Worm (Caenorhabditis elegans) whole organism, L1 larva: Measurements from ENCODE around the gene srlf-13.

Experiments
- C04F5.9 ChIP-seq: sonication (generic microtip); optimal IDR thresholded peaks from 2 replicates; lab custom pipeline; 2016; ENCODE audit warnings: missing genetic modification characterization, missing compliant biosample characterization
- C16A3.4 ChIP-seq: fragments of 150-350 bp; optimal IDR thresholded peaks from 2 replicates; lab custom pipeline; 2014; ENCODE audit warnings: missing biosample characterization, missing genetic modification characterization
- F16B12.6 ChIP-seq: fragments of 150-350 bp; optimal IDR thresholded peaks from 2 replicates; lab custom pipeline; 2014; ENCODE audit warnings: missing biosample characterization, missing genetic modification characterization
- Y116A8C.19 ChIP-seq: sonication (generic microtip); optimal IDR thresholded peaks from 2 replicates; lab custom pipeline; 2016; ENCODE audit warnings: missing compliant biosample characterization, missing genetic modification characterization, borderline replicate concordance
- aha-1 ChIP-seq: fragments of 150-350 bp; optimal IDR thresholded peaks from 2 replicates; lab custom pipeline; 2014; ENCODE audit warnings: missing biosample characterization, missing genetic modification characterization
- alr-1 ChIP-seq: fragments of 200-800 bp; sonication (Bioruptor generic); optimal IDR thresholded peaks from 2 replicates; lab custom pipeline; 2018; ENCODE audit warnings: borderline replicate concordance, mild to moderate bottlenecking, missing genetic modification characterization, missing compliant biosample characterization
- aly-2 ChIP-seq: fragments of 150-350 bp; optimal IDR thresholded peaks from 2 replicates; lab custom pipeline; 2014; ENCODE audit warnings: missing biosample characterization, missing genetic modification characterization
- ama-1 ChIP-seq: fragments of 150-350 bp; optimal IDR thresholded peaks from 2 replicates; lab custom pipeline; 2014
- ceh-63 ChIP-seq: fragments of 200-800 bp; sonication (Bioruptor generic); optimal IDR thresholded peaks from 2 replicates; lab custom pipeline; 2018; ENCODE audit warnings: mild to moderate bottlenecking, missing genetic modification characterization, missing compliant biosample characterization
- ceh-8 ChIP-seq: fragments of 200-800 bp; sonication (Bioruptor generic); optimal IDR thresholded peaks from 2 replicates; lab custom pipeline; 2018; ENCODE audit warnings: mild to moderate bottlenecking, missing genetic modification characterization, moderate library complexity, missing compliant biosample characterization
- ceh-90 ChIP-seq: sonication (generic microtip); optimal IDR thresholded peaks from 2 replicates; lab custom pipeline; 2016; ENCODE audit warnings: missing genetic modification characterization, missing compliant biosample characterization
- dpl-1 ChIP-seq, 3 experiments: fragments of 150-350 bp in 2 of 3; sonication (generic microtip) in 1 of 3; optimal IDR thresholded peaks; 2 replicates each; lab custom pipeline; 2014 to 2017; ENCODE audit warnings: missing biosample characterization in 3 of 3, missing genetic modification characterization in 3 of 3, missing genetic modification reagents in 3 of 3
- dsc-1 ChIP-seq: sonication (generic microtip); optimal IDR thresholded peaks from 2 replicates; lab custom pipeline; 2016; ENCODE audit warnings: mild to moderate bottlenecking, missing genetic modification characterization, missing compliant biosample characterization
- efl-1 ChIP-seq, 4 experiments: fragments of 150-350 bp; optimal IDR thresholded peaks in 3 of 4; peaks in 1 of 4; 1 replicate in 1 of 4; 2 replicates in 3 of 4; lab custom pipeline; 2014; ENCODE audit warnings: missing biosample characterization in 2 of 4, missing genetic modification characterization in 2 of 4, missing genetic modification reagents in 2 of 4
- efl-3 ChIP-seq: fragments of 200-800 bp; sonication (Bioruptor generic); optimal IDR thresholded peaks from 2 replicates; lab custom pipeline; 2018; ENCODE audit warnings: mild to moderate bottlenecking, missing genetic modification characterization, missing compliant biosample characterization
- egl-27 ChIP-seq, 2 experiments: fragments of 150-350 bp in 1 of 2; sonication (generic microtip); optimal IDR thresholded peaks; 3 replicates each; lab custom pipeline; 2017 to 2018; ENCODE audit warnings: missing biosample characterization in 2 of 2, missing genetic modification characterization in 2 of 2, missing genetic modification reagents in 2 of 2
- ets-5 ChIP-seq: fragments of 200-800 bp; sonication (Bioruptor generic); IDR thresholded peaks from 2 replicates; pipeline ENCODE4 v1.3.6; 2022; ENCODE audit warnings: missing genetic modification characterization, missing compliant biosample characterization
- fos-1 ChIP-seq: fragments of 150-350 bp; optimal IDR thresholded peaks from 2 replicates; lab custom pipeline; 2014; ENCODE audit warnings: missing biosample characterization, missing genetic modification characterization
- hlh-17 ChIP-seq: fragments of 200-800 bp; sonication (Bioruptor generic); optimal IDR thresholded peaks from 2 replicates; lab custom pipeline; 2018; ENCODE audit warnings: missing genetic modification characterization, mild to moderate bottlenecking, missing compliant biosample characterization, moderate library complexity, borderline replicate concordance
- irx-1 ChIP-seq: sonication (generic microtip); optimal IDR thresholded peaks from 2 replicates; lab custom pipeline; 2016; ENCODE audit warnings: missing genetic modification characterization, missing compliant biosample characterization
- isw-1 ChIP-seq: fragments of 200-800 bp; sonication (Bioruptor generic); IDR thresholded peaks from 2 replicates; pipeline ENCODE4 v1.3.6; 2022; ENCODE audit warnings: missing genetic modification characterization, missing compliant biosample characterization
- jun-1 ChIP-seq: fragments of 150-350 bp; optimal IDR thresholded peaks from 2 replicates; lab custom pipeline; 2014; ENCODE audit warnings: missing biosample characterization, missing genetic modification reagents, missing genetic modification characterization
- lin-14 ChIP-seq: fragments of 200-800 bp; sonication (Bioruptor generic); optimal IDR thresholded peaks from 2 replicates; lab custom pipeline; 2018; ENCODE audit warnings: mild to moderate bottlenecking, missing genetic modification characterization, moderate library complexity, missing compliant biosample characterization
- lin-15B ChIP-seq: fragments of 150-350 bp; sonication (generic microtip); optimal IDR thresholded peaks from 3 replicates; lab custom pipeline; 2014; ENCODE audit warnings: missing biosample characterization, missing genetic modification characterization
- lin-35 ChIP-seq, 2 experiments: fragments of 150-350 bp; optimal IDR thresholded peaks; 2 replicates each; lab custom pipeline; 2014; ENCODE audit warnings: missing biosample characterization in 2 of 2, missing genetic modification characterization in 2 of 2, missing genetic modification reagents in 2 of 2
- mab-9 ChIP-seq: fragments of 200-800 bp; sonication (Bioruptor generic); IDR thresholded peaks from 2 replicates; pipeline ENCODE4 v1.3.6; 2022; ENCODE audit warnings: missing genetic modification reagents, missing genetic modification characterization, missing compliant biosample characterization
- mdl-1 ChIP-seq, 2 experiments: fragments of 150-350 bp; optimal IDR thresholded peaks; 2 replicates each; lab custom pipeline; 2014 to 2017; ENCODE audit warnings: missing biosample characterization in 2 of 2, missing genetic modification characterization in 2 of 2, inconsistent platforms in 1 of 2
- mef-2 ChIP-seq: fragments of 150-350 bp; optimal IDR thresholded peaks from 2 replicates; lab custom pipeline; 2014; ENCODE audit warnings: missing biosample characterization, missing genetic modification characterization
- mep-1 ChIP-seq: fragments of 150-350 bp; optimal IDR thresholded peaks from 2 replicates; lab custom pipeline; 2014; ENCODE audit warnings: missing biosample characterization, missing genetic modification characterization
- nhr-19 ChIP-seq: fragments of 200-800 bp; sonication (Bioruptor generic); conservative IDR thresholded peaks from 2 replicates; pipeline ENCODE4 v1.3.6; 2022; ENCODE audit warnings: missing genetic modification characterization, missing compliant biosample characterization
- nhr-47 ChIP-seq: sonication (generic microtip); optimal IDR thresholded peaks from 2 replicates; lab custom pipeline; 2016; ENCODE audit warnings: mild to moderate bottlenecking, missing genetic modification characterization, moderate library complexity, missing compliant biosample characterization
- nhr-76 ChIP-seq: sonication (generic microtip); optimal IDR thresholded peaks from 2 replicates; lab custom pipeline; 2017; ENCODE audit warnings: missing biosample characterization, missing genetic modification characterization
- nhr-77 ChIP-seq: fragments of 150-350 bp; optimal IDR thresholded peaks from 2 replicates; lab custom pipeline; 2014; ENCODE audit warnings: missing biosample characterization, missing genetic modification characterization
- nhr-85 ChIP-seq: sonication (generic microtip); peaks from one replicate; lab custom pipeline; 2016; ENCODE audit warnings: missing genetic modification characterization, inconsistent platforms, missing compliant biosample characterization
- pax-3 ChIP-seq: fragments of 200-800 bp; sonication (Bioruptor generic); optimal IDR thresholded peaks from 2 replicates; lab custom pipeline; 2018; ENCODE audit warnings: mild to moderate bottlenecking, missing genetic modification characterization, moderate library complexity, missing compliant biosample characterization
- rnt-1 ChIP-seq: sonication (generic microtip); optimal IDR thresholded peaks from 2 replicates; lab custom pipeline; 2016; ENCODE audit warnings: mild to moderate bottlenecking, missing genetic modification characterization, moderate library complexity, missing compliant biosample characterization
- snu-23 ChIP-seq: sonication (generic microtip); optimal IDR thresholded peaks from 2 replicates; lab custom pipeline; 2016; ENCODE audit warnings: missing genetic modification characterization, missing compliant biosample characterization
- sptf-1 ChIP-seq: fragments of 150-350 bp; optimal IDR thresholded peaks from 2 replicates; lab custom pipeline; 2014; ENCODE audit warnings: missing biosample characterization, missing genetic modification characterization
- tbx-2 ChIP-seq: sonication (generic microtip); optimal IDR thresholded peaks from 2 replicates; lab custom pipeline; 2016; ENCODE audit warnings: missing genetic modification characterization, missing compliant biosample characterization
- tlp-1 ChIP-seq: fragments of 150-350 bp; optimal IDR thresholded peaks from 2 replicates; lab custom pipeline; 2014; ENCODE audit warnings: missing biosample characterization, missing genetic modification characterization
- unc-30 ChIP-seq: sonication (generic microtip); optimal IDR thresholded peaks from 2 replicates; lab custom pipeline; 2017; ENCODE audit warnings: missing biosample characterization, missing genetic modification characterization
- unc-86 ChIP-seq: sonication (generic microtip); optimal IDR thresholded peaks from 2 replicates; lab custom pipeline; 2016; ENCODE audit warnings: missing genetic modification characterization, missing compliant biosample characterization
- unc-98 ChIP-seq: fragments of 200-800 bp; sonication (Bioruptor generic); IDR thresholded peaks from 2 replicates; pipeline ENCODE4 v1.3.6; 2022; ENCODE audit warnings: missing genetic modification characterization, missing compliant biosample characterization
- vab-15 ChIP-seq: sonication (generic microtip); optimal IDR thresholded peaks from 2 replicates; lab custom pipeline; 2017; ENCODE audit warnings: missing genotype, mild to moderate bottlenecking, missing genetic modification characterization, missing compliant biosample characterization
- zip-4 ChIP-seq: fragments of 200-800 bp; sonication (Bioruptor generic); optimal IDR thresholded peaks from 2 replicates; lab custom pipeline; 2018; ENCODE audit warnings: mild to moderate bottlenecking, missing genetic modification characterization, moderate library complexity, missing compliant biosample characterization

The srlf-13 gene

ce11 chrIV:10874527-10874926, 21.9 kb downstream of the srlf-13 start, which contains the start of gene F13E9.12:
Gene F13E9.12, minus strand, starts transcription at chrIV:10874627.
- TF ChIP-seq rnt-1 (tag; lab: Kevin White, UChicago), result no peak
- TF ChIP-seq efl-3, result no peak
- TF ChIP-seq nhr-85 (tag; lab: Kevin White, UChicago), result no peak
- TF ChIP-seq mab-9 (GFP tag; lab: Robert Waterston, UW), result no peak
- TF ChIP-seq nhr-19, result no peak
- no peak for TF ChIP-seq jun-1 (tag; lab: Kevin White, UChicago)
- no peak for TF ChIP-seq dpl-1 (GFP tag; optimal IDR thresholded peaks at IDR 0.05; lab: Kevin White, UChicago)
- no peak for TF ChIP-seq hlh-17
- TF ChIP-seq alr-1 (tag; lab: Kevin White, UChicago), result no peak
- TF ChIP-seq egl-27 (tag; optimal IDR thresholded peaks at IDR 0.05; lab: Kevin White, UChicago), result no peak
- no peak for TF ChIP-seq dsc-1 (tag; lab: Kevin White, UChicago)
- TF ChIP-seq mep-1, result no peak
- no peak for TF ChIP-seq nhr-76
- TF ChIP-seq unc-86 (tag; lab: Kevin White, UChicago), result no peak
- TF ChIP-seq pax-3, result no peak
- TF ChIP-seq ets-5 (GFP tag; lab: Robert Waterston, UW), result no peak

ce11 chrIV:10870158-10870557, 26.3 kb downstream of the srlf-13 start:
- no peak for TF ChIP-seq ceh-90 (tag; lab: Kevin White, UChicago)
- TF ChIP-seq C04F5.9 (tag; lab: Kevin White, UChicago), result no peak
- TF ChIP-seq lin-14 (GFP tag; lab: Kevin White, UChicago), result peak; percentile 54
- TF ChIP-seq efl-1 (optimal IDR thresholded peaks at IDR 0.05; lab: Kevin White, UChicago), result no peak
- TF ChIP-seq efl-1 (GFP tag; optimal IDR thresholded peaks at IDR 0.05 in 1 of 2; lab: Kevin White, UChicago), result peak in 1 of 2 experiments; percentile 44
- no peak for TF ChIP-seq mdl-1 (tag; optimal IDR thresholded peaks at IDR 0.05; lab: Kevin White, UChicago)

ce11 chrIV:10869642-10870041, 26.8 kb downstream of the srlf-13 start:
- TF ChIP-seq C16A3.4 (no peak), ceh-63 (no peak), lin-15B (tag; lab: Kevin White, UChicago) (no peak), dpl-1 (GFP tag; optimal IDR thresholded peaks at IDR 0.05; lab: Kevin White, UChicago) (no peak), tbx-2 (tag; lab: Kevin White, UChicago) (no peak), efl-1 (optimal IDR thresholded peaks at IDR 0.05; lab: Kevin White, UChicago) (no peak), efl-1 (GFP tag; optimal IDR thresholded peaks at IDR 0.05 in 1 of 2; lab: Kevin White, UChicago) (no peak), nhr-85 (tag; lab: Kevin White, UChicago) (no peak), ceh-8 (GFP tag; lab: Kevin White, UChicago) (no peak), zip-4 (GFP tag; lab: Kevin White, UChicago) (no peak), lin-35 (GFP tag; optimal IDR thresholded peaks at IDR 0.05; lab: Kevin White, UChicago) (no peak), efl-3 (no peak), sptf-1 (tag; lab: Kevin White, UChicago) (no peak), aha-1 (no peak), fos-1 (tag; lab: Kevin White, UChicago) (no peak), F16B12.6 (tag; lab: Kevin White, UChicago) (no peak), irx-1 (tag; lab: Kevin White, UChicago) (no peak), ceh-90 (tag; lab: Kevin White, UChicago) (no peak), Y116A8C.19 (no peak), unc-30 (tag; lab: Kevin White, UChicago) (no peak)

ce11 chrIV:10868629-10869251, 27.7 kb downstream of the srlf-13 start, which contains the start of gene F13E9.11:
Gene F13E9.11, minus strand, starts transcription at chrIV:10869135.
- TF ChIP-seq mef-2 (tag; lab: Kevin White, UChicago) (no peak), aha-1 (no peak), tbx-2 (tag; lab: Kevin White, UChicago) (peak; percentile 15), mab-9 (GFP tag; lab: Robert Waterston, UW) (no peak), lin-14 (GFP tag; lab: Kevin White, UChicago) (peak; percentile 74), vab-15 (tag; lab: Kevin White, UChicago) (no peak), aly-2 (no peak), irx-1 (tag; lab: Kevin White, UChicago) (no peak), tlp-1 (tag; lab: Kevin White, UChicago) (no peak), nhr-85 (tag; lab: Kevin White, UChicago) (no peak), dpl-1 (GFP tag; optimal IDR thresholded peaks at IDR 0.05; lab: Kevin White, UChicago) (no peak), snu-23 (GFP tag; lab: Kevin White, UChicago) (no peak), nhr-47 (peak; percentile 2), egl-27 (tag; optimal IDR thresholded peaks at IDR 0.05; lab: Kevin White, UChicago) (no peak), ceh-90 (tag; lab: Kevin White, UChicago) (no peak), nhr-77 (tag; lab: Kevin White, UChicago) (no peak), unc-98 (no peak), rnt-1 (tag; lab: Kevin White, UChicago) (peak; percentile 4), efl-3 (no peak), ama-1 (lab: Kevin White, UChicago) (no peak), unc-86 (tag; lab: Kevin White, UChicago) (no peak), isw-1 (GFP tag; lab: Robert Waterston, UW) (no peak), fos-1 (tag; lab: Kevin White, UChicago) (no peak)
